Worm (Caenorhabditis elegans): ENCODE measurements around the gene ark-1.
A peak's percentile ranks its signal among the peaks of the same experiment; 100 is the strongest.
"Not testable (repeated sequence)": the region's sequence is repeated elsewhere in the genome, so short reads cannot be mapped to it uniquely, and the experiment has no call there.

Gene ark-1

ce11 chrIV:12630922-12631321, at the start of gene ark-1:
Gene ark-1 (minus strand): TSS chrIV:12631022.
- TF ChIP-seq nhr-43 (tag; optimal IDR thresholded peaks at IDR 0.05; ENCODE audit: poor library complexity, severe bottlenecking) (no peak), nhr-76 (tag; optimal IDR thresholded peaks at IDR 0.05) (no peak), nhr-12 (tag; optimal IDR thresholded peaks at IDR 0.05) (no peak), nhr-25 (tag; optimal IDR thresholded peaks at IDR 0.05) (no peak), nhr-28 (tag; optimal IDR thresholded peaks at IDR 0.05) (no peak), elt-3 (tag; optimal IDR thresholded peaks at IDR 0.05) (no peak), aly-2 (tag; optimal IDR thresholded peaks at IDR 0.05) (no peak)

DNA sequence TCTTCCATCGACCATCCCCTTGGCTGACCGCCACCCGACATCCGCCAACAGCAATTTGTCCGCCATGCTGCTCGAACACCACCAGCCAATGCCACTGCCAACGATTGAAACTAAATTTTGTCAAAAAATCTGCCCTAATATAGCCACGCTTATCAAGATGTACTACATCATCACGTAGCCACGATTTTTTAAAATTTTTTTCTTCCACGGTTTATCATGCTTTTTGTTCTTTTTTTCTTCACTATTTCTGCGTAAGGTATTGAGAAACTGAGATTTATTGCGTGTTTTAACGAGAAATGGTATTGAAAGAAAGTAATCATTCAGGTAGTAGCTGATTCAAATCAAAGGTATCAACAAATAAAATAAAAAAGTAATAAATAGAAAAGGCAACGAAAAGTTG, 46.3 kb upstream of the ark-1 start, which contains the start of gene T23B5.6:
Gene T23B5.6 (minus strand): TSS at position 101 of the 400 bp plus-strand sequence.
- TF ChIP-seq skn-1, egl-27, nhr-237 (tag; optimal IDR thresholded peaks at IDR 0.05): not testable (repeated sequence)

DNA sequence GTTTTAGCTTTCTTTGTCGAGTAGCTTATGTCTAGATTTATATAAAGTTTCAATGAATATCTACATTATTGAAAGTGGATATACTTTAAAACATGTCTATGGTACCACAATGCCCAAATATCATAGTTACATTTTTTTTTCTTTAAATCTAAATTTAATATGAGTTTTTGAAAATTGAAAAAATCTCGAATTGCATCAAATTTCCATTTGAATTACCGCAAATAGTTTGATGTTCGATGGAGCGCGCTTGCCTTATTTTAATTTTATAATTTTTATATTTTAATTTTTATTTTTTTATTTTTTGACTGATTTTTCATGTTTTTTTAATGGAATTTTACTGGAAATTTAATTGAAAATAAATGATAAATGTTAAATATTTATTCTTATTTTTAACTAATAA, 43.9 kb upstream of the ark-1 start, which contains the start of gene T23B5.4:
Gene T23B5.4 (plus strand): TSS at position 301 of the 400 bp plus-strand sequence.
- no peak for TF ChIP-seq fkh-10 (GFP tag; optimal IDR thresholded peaks at IDR 0.05)
- TF ChIP-seq lin-39 (tag; optimal IDR thresholded peaks at IDR 0.05): no peak
- TF ChIP-seq zag-1 (tag; optimal IDR thresholded peaks at IDR 0.05): no peak
- TF ChIP-seq nhr-76 (tag; optimal IDR thresholded peaks at IDR 0.05): no peak
- TF ChIP-seq sea-2 (GFP tag; optimal IDR thresholded peaks at IDR 0.05): no peak
- no peak for TF ChIP-seq mml-1 (tag; optimal IDR thresholded peaks at IDR 0.05)
- TF ChIP-seq ceh-16 (tag; optimal IDR thresholded peaks at IDR 0.05): no peak
- TF ChIP-seq aly-2 (tag; optimal IDR thresholded peaks at IDR 0.05): no peak
- no peak for TF ChIP-seq nhr-67 (tag; optimal IDR thresholded peaks at IDR 0.05)
- TF ChIP-seq nhr-12 (tag; optimal IDR thresholded peaks at IDR 0.05): no peak
- no peak for TF ChIP-seq daf-12 (tag; optimal IDR thresholded peaks at IDR 0.05)
- no peak for TF ChIP-seq R02D3.7 (tag; optimal IDR thresholded peaks at IDR 0.05)
- no peak for TF ChIP-seq nhr-25 (tag; optimal IDR thresholded peaks at IDR 0.05)
- TF ChIP-seq egl-27 (tag; optimal IDR thresholded peaks at IDR 0.05): no peak
- no peak for TF ChIP-seq nhr-28 (tag; optimal IDR thresholded peaks at IDR 0.05)
- no peak for TF ChIP-seq tbx-2 (tag; optimal IDR thresholded peaks at IDR 0.05)
- no peak for TF ChIP-seq nhr-237 (tag; optimal IDR thresholded peaks at IDR 0.05)
- TF ChIP-seq elt-1 (tag; optimal IDR thresholded peaks at IDR 0.05): no peak
- TF ChIP-seq nhr-77 (tag; optimal IDR thresholded peaks at IDR 0.05): no peak

DNA sequence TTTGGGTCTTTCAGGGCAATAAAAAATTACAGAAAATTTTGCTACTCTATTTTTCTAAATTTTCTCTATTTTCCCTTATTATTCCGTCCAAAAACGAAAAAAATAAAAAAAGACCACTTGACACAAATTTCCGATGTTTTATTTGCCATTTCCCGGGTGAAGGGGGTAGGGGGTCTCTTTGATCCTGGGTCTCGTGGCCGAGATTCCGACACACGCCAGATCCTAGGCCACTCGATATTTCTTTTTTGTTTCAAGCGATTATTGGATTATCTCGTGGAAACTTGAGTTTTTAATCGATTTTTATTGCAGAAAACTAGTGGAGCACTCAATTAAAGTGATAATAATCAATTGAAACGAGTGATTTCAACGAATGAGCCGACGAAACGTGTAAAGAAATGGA, 22.3 kb upstream of the ark-1 start, which contains the start of the genes wdfy-3 and C26H9A.4:
Gene wdfy-3 (plus strand): TSS at position 308 of the 400 bp plus-strand sequence.
Gene C26H9A.4 (plus strand): TSS at position 317 of the 400 bp plus-strand sequence.
- TF ChIP-seq snpc-4 (tag; optimal IDR thresholded peaks at IDR 0.05) (peak; percentile 3), hmg-11 (tag; optimal IDR thresholded peaks at IDR 0.05) (peak; percentile 45), zag-1 (tag; optimal IDR thresholded peaks at IDR 0.05) (no peak), nfya-1 (tag; optimal IDR thresholded peaks at IDR 0.05; ENCODE audit: insufficient read depth) (peak; percentile 11), lin-15B (tag; optimal IDR thresholded peaks at IDR 0.05) (peak; percentile 35)

DNA sequence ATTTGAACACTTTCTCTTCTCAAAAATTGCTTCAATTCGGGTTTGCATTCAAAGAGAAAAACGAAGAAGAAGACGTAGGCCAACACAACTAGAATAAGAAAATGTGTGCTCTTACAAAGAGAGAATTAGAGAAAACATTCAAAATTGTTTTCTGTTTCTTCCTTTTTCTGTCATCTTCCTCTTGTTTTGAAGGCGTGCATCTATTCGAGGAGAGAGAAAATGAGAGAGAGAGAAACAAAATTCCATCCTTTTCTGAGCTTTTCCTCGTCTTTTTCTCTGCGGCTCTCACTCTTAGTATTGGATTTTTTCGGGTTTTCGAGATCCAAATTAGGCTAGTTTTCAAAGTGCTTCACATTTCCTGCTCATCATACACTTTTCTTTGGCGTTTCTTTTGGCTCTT, 20.7 kb upstream of the ark-1 start:
- TF ChIP-seq ama-1 (optimal IDR thresholded peaks at IDR 0.05): no peak
- TF ChIP-seq hmg-11 (tag; optimal IDR thresholded peaks at IDR 0.05): peak; percentile 41
- peak; percentile 10 for TF ChIP-seq snpc-4 (tag; optimal IDR thresholded peaks at IDR 0.05)
- TF ChIP-seq nfya-1 (tag; optimal IDR thresholded peaks at IDR 0.05; ENCODE audit: insufficient read depth): peak; percentile 73
- TF ChIP-seq fkh-10 (GFP tag; optimal IDR thresholded peaks at IDR 0.05): peak; percentile 92
- no peak for TF ChIP-seq fos-1 (tag; optimal IDR thresholded peaks at IDR 0.05)
- TF ChIP-seq nhr-76 (tag; optimal IDR thresholded peaks at IDR 0.05): no peak
- peak; percentile 1 for TF ChIP-seq lin-39 (tag; optimal IDR thresholded peaks at IDR 0.05)
- peak; percentile 62 for TF ChIP-seq lin-15B (tag; optimal IDR thresholded peaks at IDR 0.05)

- TF ChIP-seq nfya-1 (tag; optimal IDR thresholded peaks at IDR 0.05; ENCODE audit: insufficient read depth) (peak; percentile 92), R02D3.7 (tag; optimal IDR thresholded peaks at IDR 0.05) (no peak)
Observed at ce11 chrIV:12650597-12650996, 19.8 kb upstream of the ark-1 start.
